Worm (Caenorhabditis elegans): ENCODE measurements around the gene sav-1.
A peak's percentile ranks its signal among the peaks of the same experiment; 100 is the strongest.

sav-1 gene

DNA sequence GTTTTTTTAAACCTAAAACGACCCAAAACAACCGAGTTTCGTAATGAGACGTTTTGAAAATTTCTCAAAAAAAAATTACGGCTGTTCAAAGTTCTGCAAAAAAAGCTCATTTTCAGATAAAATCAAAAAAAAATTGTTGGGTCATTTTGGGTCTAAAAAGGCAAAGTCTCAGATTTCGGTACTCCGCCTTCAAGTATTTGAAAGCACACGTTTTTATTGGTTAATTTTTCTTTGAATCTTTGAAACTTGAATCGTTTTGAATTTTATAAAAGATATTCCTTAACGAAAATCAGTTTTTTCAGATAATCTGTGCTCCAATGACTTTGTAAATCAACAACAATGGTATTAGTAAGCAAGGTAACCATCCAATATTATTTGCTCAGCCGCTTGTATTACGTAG is 15.8 kb upstream of the sav-1 start, which contains the start of gene hum-6:
Gene hum-6 (plus strand): TSS at position 301 of the 400 bp plus-strand sequence.
- TF ChIP-seq unc-3 (GFP tag; conservative IDR thresholded peaks at IDR 0.05) = no peak
- TF ChIP-seq unc-3 (tag; optimal IDR thresholded peaks at IDR 0.05) = no peak
- no peak for TF ChIP-seq hlh-13 (GFP tag; optimal IDR thresholded peaks at IDR 0.05)
- no peak for TF ChIP-seq lim-6 (tag; optimal IDR thresholded peaks at IDR 0.05)
- TF ChIP-seq elt-2 (tag; optimal IDR thresholded peaks at IDR 0.05) = no peak
- TF ChIP-seq odd-2 (tag; optimal IDR thresholded peaks at IDR 0.05) = no peak

DNA sequence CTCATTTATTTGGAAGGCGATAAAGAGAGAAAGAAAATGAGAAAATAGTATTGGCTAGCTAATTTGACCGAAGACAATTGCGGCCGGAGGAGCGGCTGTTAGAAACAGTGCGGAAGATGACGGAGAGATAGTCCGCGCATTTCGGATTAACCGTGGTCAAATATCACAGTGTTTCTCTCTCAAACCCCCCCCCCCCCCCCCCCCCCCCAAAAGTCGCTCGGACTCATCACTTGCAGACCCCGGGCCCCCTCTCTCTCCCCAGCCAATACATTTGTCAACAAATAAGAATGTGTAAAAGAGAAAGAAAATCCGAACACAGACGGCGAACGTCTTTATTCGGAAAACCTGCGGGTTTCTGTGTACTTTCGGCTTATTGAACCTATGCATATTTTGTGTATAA is 14.8 kb upstream of the sav-1 start:
- TF ChIP-seq ceh-18 (tag; optimal IDR thresholded peaks at IDR 0.05) = no peak
- no peak for TF ChIP-seq ama-1 (optimal IDR thresholded peaks at IDR 0.05)
- no peak for TF ChIP-seq fax-1 (tag; optimal IDR thresholded peaks at IDR 0.05)
- no peak for TF ChIP-seq madf-2 (tag; optimal IDR thresholded peaks at IDR 0.05)
- no peak for TF ChIP-seq T23F11.4 (GFP tag; optimal IDR thresholded peaks at IDR 0.05)

DNA sequence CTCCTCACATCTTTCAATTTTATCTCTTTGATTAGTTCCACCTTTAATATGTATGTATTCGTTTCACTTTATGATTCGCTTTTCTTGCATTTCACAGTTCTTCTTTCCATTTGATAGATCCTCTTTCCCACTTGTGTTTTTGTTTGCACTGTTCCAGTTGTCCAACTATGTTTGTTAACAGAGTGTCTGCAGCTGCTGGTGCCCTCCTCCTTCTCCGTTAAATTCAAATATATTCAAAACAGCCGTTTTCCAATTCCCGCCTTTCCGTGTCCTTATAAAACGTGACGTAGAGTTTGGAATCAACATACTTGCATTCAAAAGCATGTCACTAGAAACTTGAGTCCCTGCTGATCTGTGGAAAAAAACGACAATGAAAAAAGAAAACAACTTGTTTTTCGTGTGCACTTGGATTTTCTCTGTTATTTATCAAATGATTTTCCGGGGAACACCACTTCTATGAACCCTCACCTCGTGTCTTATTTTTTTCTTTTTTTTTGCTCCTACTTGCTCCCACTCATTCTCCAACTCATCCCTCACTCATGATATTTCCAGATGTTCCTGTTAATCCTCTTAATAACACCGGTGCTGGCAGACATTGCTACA is 7.3 kb upstream of the sav-1 start, which contains the start of gene T10H10.2:
Gene T10H10.2 (plus strand): TSS at position 553 of the 603 bp plus-strand sequence.
- TF ChIP-seq ceh-45 (GFP tag; IDR thresholded peaks at IDR 0.05) = no peak
- TF ChIP-seq ceh-31 (tag; optimal IDR thresholded peaks at IDR 0.05) = no peak
- no peak for TF ChIP-seq lim-6 (tag; optimal IDR thresholded peaks at IDR 0.05)
- no peak for TF ChIP-seq tbx-7 (tag; optimal IDR thresholded peaks at IDR 0.05)
- TF ChIP-seq eyg-1 (tag; optimal IDR thresholded peaks at IDR 0.05) = no peak
- no peak for TF ChIP-seq ceh-14 (tag; optimal IDR thresholded peaks at IDR 0.05)
- no peak for TF ChIP-seq K09A11.1 (tag; optimal IDR thresholded peaks at IDR 0.05; ENCODE audit: insufficient read depth)
- TF ChIP-seq hlh-30 (tag; optimal IDR thresholded peaks at IDR 0.05; ENCODE audit: insufficient read depth) = no peak
- TF ChIP-seq lin-11 (tag; optimal IDR thresholded peaks at IDR 0.05) = no peak

DNA sequence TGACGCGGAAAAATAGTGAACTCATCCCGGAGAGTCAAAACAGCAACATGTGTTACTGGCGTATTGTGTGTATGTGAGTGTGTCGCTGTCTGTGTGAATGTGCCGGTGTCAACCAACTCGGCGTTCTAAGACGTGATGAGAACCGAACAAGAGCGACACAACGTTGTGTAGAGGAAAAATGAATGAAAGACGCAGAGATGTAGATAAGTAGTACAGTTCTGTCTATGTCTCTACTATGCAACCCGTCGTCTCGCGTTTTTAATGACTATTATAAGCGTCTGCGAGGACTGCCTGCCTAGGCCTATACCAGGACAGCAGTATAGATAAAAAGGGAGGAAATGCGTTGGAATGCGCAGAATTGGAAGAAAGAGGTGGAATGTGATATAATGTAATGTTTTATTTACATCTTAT is 990 bp upstream of the sav-1 start:
- peak; percentile 18 for TF ChIP-seq ref-2 (tag; optimal IDR thresholded peaks at IDR 0.05)
- TF ChIP-seq K09A11.1 (tag; optimal IDR thresholded peaks at IDR 0.05; ENCODE audit: insufficient read depth) = no peak
- TF ChIP-seq syd-9 (tag; optimal IDR thresholded peaks at IDR 0.05) = no peak
- peak; percentile 41 for TF ChIP-seq hlh-8 (tag; optimal IDR thresholded peaks at IDR 0.05)
- TF ChIP-seq hlh-6 (tag; optimal IDR thresholded peaks at IDR 0.05) = peak; percentile 23
- TF ChIP-seq mec-3 (tag; optimal IDR thresholded peaks at IDR 0.05; ENCODE audit: borderline replicate concordance) = no peak
- TF ChIP-seq elt-2 (tag; optimal IDR thresholded peaks at IDR 0.05) = peak; percentile 57
- TF ChIP-seq ceh-2 (tag; optimal IDR thresholded peaks at IDR 0.05) = peak; percentile 26
- TF ChIP-seq tbx-2 (tag; optimal IDR thresholded peaks at IDR 0.05) = peak; percentile 63
- peak; percentile 20 for TF ChIP-seq dve-1 (tag; optimal IDR thresholded peaks at IDR 0.05)
- peak; percentile 58 for TF ChIP-seq ceh-31 (tag; optimal IDR thresholded peaks at IDR 0.05)
- peak; percentile 59 for TF ChIP-seq sdc-2 (tag; optimal IDR thresholded peaks at IDR 0.05)
- peak; percentile 35 for TF ChIP-seq ceh-18 (tag; optimal IDR thresholded peaks at IDR 0.05)
- no peak for TF ChIP-seq ceh-24 (tag; optimal IDR thresholded peaks at IDR 0.05)
- peak; percentile 3 for TF ChIP-seq ceh-34 (tag; optimal IDR thresholded peaks at IDR 0.05)
- peak; percentile 73 for TF ChIP-seq unc-55 (GFP tag; optimal IDR thresholded peaks at IDR 0.05)
- TF ChIP-seq rnt-1 (tag; optimal IDR thresholded peaks at IDR 0.05) = peak; percentile 13
- TF ChIP-seq nfya-1 (tag; optimal IDR thresholded peaks at IDR 0.05) = peak; percentile 6

DNA sequence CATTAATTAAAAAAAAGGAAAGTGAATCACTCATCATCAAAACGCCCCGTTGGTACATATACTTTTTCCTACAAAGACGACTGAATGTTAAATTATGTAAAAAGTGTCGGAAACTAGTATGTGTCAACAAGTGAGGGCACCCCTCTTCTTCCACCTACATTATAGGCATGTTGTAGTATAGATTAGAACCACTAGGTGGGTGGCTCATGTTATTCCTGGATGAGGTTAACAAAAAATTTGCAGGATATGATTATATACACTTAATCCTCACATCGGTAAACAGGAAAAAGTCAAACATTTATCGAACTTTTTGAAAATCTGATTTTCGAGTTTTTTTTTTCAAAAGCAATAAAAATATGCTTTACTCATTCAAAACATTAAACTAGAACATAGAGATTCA is 11.0 kb downstream of the sav-1 start:
- TF ChIP-seq ceh-9 (tag; optimal IDR thresholded peaks at IDR 0.05) (no peak), che-1 (tag; optimal IDR thresholded peaks at IDR 0.05) (no peak), mec-3 (tag; optimal IDR thresholded peaks at IDR 0.05; ENCODE audit: borderline replicate concordance) (no peak), ref-2 (tag; optimal IDR thresholded peaks at IDR 0.05) (no peak), ceh-34 (tag; optimal IDR thresholded peaks at IDR 0.05) (no peak), dve-1 (tag; optimal IDR thresholded peaks at IDR 0.05) (no peak), ceh-2 (tag; optimal IDR thresholded peaks at IDR 0.05) (no peak), ceh-6 (GFP tag; optimal IDR thresholded peaks at IDR 0.05) (no peak), sdc-2 (tag; optimal IDR thresholded peaks at IDR 0.05) (no peak), fkh-10 (GFP tag; optimal IDR thresholded peaks at IDR 0.05) (no peak), ama-1 (optimal IDR thresholded peaks at IDR 0.05) (no peak), unc-86 (tag; optimal IDR thresholded peaks at IDR 0.05) (no peak), odd-2 (tag; optimal IDR thresholded peaks at IDR 0.05) (no peak), hlh-15 (tag; optimal IDR thresholded peaks at IDR 0.05) (no peak), T23F11.4 (GFP tag; optimal IDR thresholded peaks at IDR 0.05) (no peak), hlh-6 (tag; optimal IDR thresholded peaks at IDR 0.05) (no peak), ceh-22 (tag; optimal IDR thresholded peaks at IDR 0.05) (no peak), F13H6.1 (tag; optimal IDR thresholded peaks at IDR 0.05) (no peak)

Measured in whole organism, late embryonic.